Fruit fly (Drosophila melanogaster): ENCODE results near the gene TyrRS.

DNA sequence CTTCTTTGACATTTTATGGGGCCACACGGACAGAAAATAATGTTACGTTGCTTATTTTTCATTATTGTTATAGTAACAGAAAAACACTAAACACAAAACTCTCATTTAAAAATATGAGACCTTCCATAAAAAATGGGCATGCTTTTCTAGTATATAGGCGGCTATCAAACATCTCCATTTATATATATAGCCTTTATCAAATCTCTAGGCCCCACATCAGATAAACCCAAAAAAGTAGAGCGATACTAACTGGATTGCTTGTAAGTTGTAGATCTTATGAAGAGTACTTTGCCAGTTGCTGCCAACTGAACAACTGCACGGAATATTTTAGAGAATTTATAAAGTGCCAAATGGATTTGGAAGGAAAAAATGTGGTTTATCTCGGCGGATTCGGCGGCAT is 49.6 kb downstream of the TyrRS start, which contains the start of gene CG18814:
- TF ChIP-seq pdm3 (GFP tag; optimal IDR thresholded peaks at IDR 0.05) (no peak), lz (GFP tag; optimal IDR thresholded peaks at IDR 0.05) (no peak), Smox (GFP tag; optimal IDR thresholded peaks at IDR 0.05) (no peak), Blimp-1 (GFP tag; optimal IDR thresholded peaks at IDR 0.05) (no peak)
